Fruit fly (Drosophila melanogaster): ENCODE measurements around the gene ClC-a.
A peak's percentile ranks its signal among the peaks of the same experiment; 100 is the strongest.

The ClC-a gene

dm6 chr3R:11763494-11764278 lies 49.3 kb downstream of the ClC-a start:
- TF ChIP-seq rgr (GFP tag; optimal IDR thresholded peaks at IDR 0.05) = no peak
- TF ChIP-seq Rel (GFP tag; optimal IDR thresholded peaks at IDR 0.05) = no peak
- TF ChIP-seq Rel (tag; optimal IDR thresholded peaks at IDR 0.05) = peak; percentile 55
- peak; percentile 26 for TF ChIP-seq psq (GFP tag; optimal IDR thresholded peaks at IDR 0.05)

- no peak for TF ChIP-seq brk (GFP tag; optimal IDR thresholded peaks at IDR 0.05)
- TF ChIP-seq Rel (GFP tag; optimal IDR thresholded peaks at IDR 0.05) = no peak
- TF ChIP-seq Rel (tag; optimal IDR thresholded peaks at IDR 0.05) = peak; percentile 29
These were observed 50.5 kb downstream of the ClC-a start for dm6 chr3R:11762500-11762899.

dm6 chr3R:11761718-11762117 lies 51.3 kb downstream of the ClC-a start:
- TF ChIP-seq N (GFP tag; optimal IDR thresholded peaks at IDR 0.05) = no peak
- peak; percentile 85 for TF ChIP-seq rgr (GFP tag; optimal IDR thresholded peaks at IDR 0.05)
- no peak for TF ChIP-seq Rel (GFP tag; optimal IDR thresholded peaks at IDR 0.05)
- peak; percentile 36 for TF ChIP-seq Rel (tag; optimal IDR thresholded peaks at IDR 0.05)

dm6 chr3R:11760669-11761387 lies 52.2 kb downstream of the ClC-a start:
- TF ChIP-seq Hr78 (GFP tag; optimal IDR thresholded peaks at IDR 0.05) (peak; percentile 20), Dfd (GFP tag; optimal IDR thresholded peaks at IDR 0.05) (peak; percentile 97), Jra (GFP tag; optimal IDR thresholded peaks at IDR 0.05) (peak; percentile 99), dl (GFP tag; optimal IDR thresholded peaks at IDR 0.05; ENCODE audit: insufficient read depth in 1 of 2, partially characterized antibody in 2 of 2) (peak; percentile 53 to 82), jim (GFP tag; optimal IDR thresholded peaks at IDR 0.05) (peak; percentile 79), N (GFP tag; optimal IDR thresholded peaks at IDR 0.05) (no peak), h (GFP tag; optimal IDR thresholded peaks at IDR 0.05) (peak; percentile 100), Dif (GFP tag; optimal IDR thresholded peaks at IDR 0.05; ENCODE audit: partially characterized antibody) (peak; percentile 30), Hr83 (GFP tag; optimal IDR thresholded peaks at IDR 0.05; ENCODE audit: poor library complexity, severe bottlenecking) (peak; percentile 99), CG9705 (GFP tag; optimal IDR thresholded peaks at IDR 0.05) (peak; percentile 100), Mio (GFP tag; optimal IDR thresholded peaks at IDR 0.05) (peak; percentile 97), pan (optimal IDR thresholded peaks at IDR 0.05) (no peak), lola (GFP tag; optimal IDR thresholded peaks at IDR 0.05) (no peak), sage (GFP tag; optimal IDR thresholded peaks at IDR 0.05) (peak; percentile 99), sv (GFP tag; optimal IDR thresholded peaks at IDR 0.05) (peak; percentile 100), usp (GFP tag; optimal IDR thresholded peaks at IDR 0.05) (no peak), dmrt93B (GFP tag; optimal IDR thresholded peaks at IDR 0.05) (peak; percentile 99), woc (GFP tag; optimal IDR thresholded peaks at IDR 0.05) (peak; percentile 100), rgr (GFP tag; optimal IDR thresholded peaks at IDR 0.05) (peak; percentile 100), foxo (GFP tag; optimal IDR thresholded peaks at IDR 0.05) (peak; percentile 99 to 100), tai (GFP tag; optimal IDR thresholded peaks at IDR 0.05) (peak; percentile 99), dsf (GFP tag; optimal IDR thresholded peaks at IDR 0.05; ENCODE audit: borderline replicate concordance) (peak; percentile 99), Sp1 (GFP tag; optimal IDR thresholded peaks at IDR 0.05) (peak; percentile 100), brk (GFP tag; optimal IDR thresholded peaks at IDR 0.05) (peak; percentile 99), br (GFP tag; optimal IDR thresholded peaks at IDR 0.05) (peak; percentile 100), Rel (GFP tag; optimal IDR thresholded peaks at IDR 0.05) (peak; percentile 99), Rel (tag; optimal IDR thresholded peaks at IDR 0.05) (peak; percentile 96), HLH106 (tag; optimal IDR thresholded peaks at IDR 0.05) (peak; percentile 100), CG32264 (GFP tag; optimal IDR thresholded peaks at IDR 0.05) (peak; percentile 100), OdsH (GFP tag; optimal IDR thresholded peaks at IDR 0.05) (peak; percentile 100), CrebA (GFP tag; optimal IDR thresholded peaks at IDR 0.05; ENCODE audit: borderline replicate concordance) (peak; percentile 98), Abd-B (GFP tag; optimal IDR thresholded peaks at IDR 0.05) (no peak), Myc (optimal IDR thresholded peaks at IDR 0.05) (no peak), ey (GFP tag; optimal IDR thresholded peaks at IDR 0.05) (peak; percentile 100), GATAd (GFP tag; optimal IDR thresholded peaks at IDR 0.05) (peak; percentile 99), fru (GFP tag; optimal IDR thresholded peaks at IDR 0.05) (peak; percentile 100), Hnf4 (GFP tag; optimal IDR thresholded peaks at IDR 0.05) (peak; percentile 100), Vsx2 (GFP tag; optimal IDR thresholded peaks at IDR 0.05; ENCODE audit: partially characterized antibody) (peak; percentile 28), psq (GFP tag; optimal IDR thresholded peaks at IDR 0.05) (peak; percentile 100)

Data from whole organism, wandering third instar larva.